Fruit fly (Drosophila melanogaster): Measurements from ENCODE around the gene cana.

DNA sequence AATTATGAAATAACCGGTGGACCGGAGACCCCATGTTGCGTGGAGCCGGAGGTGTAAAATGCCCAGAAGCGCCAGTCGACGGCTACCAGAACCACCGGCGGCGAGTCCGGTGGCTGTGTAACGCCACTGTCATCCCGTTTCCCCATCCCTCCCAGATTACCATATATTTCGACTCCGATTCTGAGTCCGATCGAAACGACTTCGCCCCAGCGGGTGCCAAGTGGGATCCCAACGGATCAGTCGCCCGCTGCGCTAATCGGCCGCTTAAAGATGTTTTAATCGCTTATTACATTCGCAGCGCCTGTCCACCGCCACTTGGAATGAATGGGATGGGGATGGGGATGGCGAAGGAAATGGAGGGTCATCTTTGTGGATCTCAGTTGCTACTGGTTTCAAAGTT, 53.2 kb downstream of the cana start:
- no peak for TF ChIP-seq CG8478 (optimal IDR thresholded peaks at IDR 0.05)
- no peak for TF ChIP-seq pan (optimal IDR thresholded peaks at IDR 0.05)
- TF ChIP-seq EcR (GFP tag; optimal IDR thresholded peaks at IDR 0.05) = no peak
